Worm (Caenorhabditis elegans) whole organism, L3 larva: ENCODE results near the gene bgnt-1.2.

Experiments used
- aly-2 ChIP-seq: fragments of 150-350 bp; optimal IDR thresholded peaks from 2 replicates; lab custom pipeline; 2014; ENCODE audit warnings: missing biosample characterization, missing genetic modification characterization
- ama-1 ChIP-seq: fragments of 150-350 bp; optimal IDR thresholded peaks from 2 replicates; lab custom pipeline; 2018
- ceh-16 ChIP-seq: sonication (generic microtip); optimal IDR thresholded peaks from 2 replicates; lab custom pipeline; 2017; ENCODE audit warnings: missing biosample characterization, missing genetic modification characterization
- ceh-28 ChIP-seq: fragments of 150-350 bp; optimal IDR thresholded peaks from 2 replicates; lab custom pipeline; 2014; ENCODE audit warnings: missing biosample characterization, missing genetic modification reagents, missing genetic modification characterization
- ceh-82 ChIP-seq: fragments of 150-350 bp; optimal IDR thresholded peaks from 2 replicates; lab custom pipeline; 2014; ENCODE audit warnings: missing biosample characterization, missing genetic modification characterization
- ceh-9 ChIP-seq: sonication (generic microtip); optimal IDR thresholded peaks from 2 replicates; lab custom pipeline; 2018; ENCODE audit warnings: missing biosample characterization, missing genetic modification characterization
- egl-27 ChIP-seq: sonication (generic microtip); optimal IDR thresholded peaks from 4 replicates; lab custom pipeline; 2017; ENCODE audit warnings: missing biosample characterization, missing genetic modification reagents, missing genetic modification characterization
- egl-5 ChIP-seq: fragments of 150-350 bp; optimal IDR thresholded peaks from 2 replicates; lab custom pipeline; 2017; ENCODE audit warnings: missing biosample characterization, missing genetic modification reagents, missing genetic modification characterization, inconsistent platforms
- elt-2 ChIP-seq: sonication (generic microtip); optimal IDR thresholded peaks from 2 replicates; lab custom pipeline; 2016; ENCODE audit warnings: missing genetic modification reagents, mild to moderate bottlenecking, missing genetic modification characterization, missing compliant biosample characterization
- elt-3 ChIP-seq, 3 experiments: fragments of 150-350 bp in 1 of 3; sonication (generic microtip) in 2 of 3; optimal IDR thresholded peaks; 2 replicates in 2 of 3; 4 replicates in 1 of 3; lab custom pipeline; 2014 to 2017; ENCODE audit warnings: missing biosample characterization in 3 of 3, missing genetic modification characterization in 3 of 3
- eor-1 ChIP-seq, 2 experiments: fragments of 150-350 bp; optimal IDR thresholded peaks; 2 replicates each; lab custom pipeline; 2014 to 2018; ENCODE audit warnings: missing biosample characterization in 2 of 2, missing genetic modification characterization in 2 of 2
- fkh-10 ChIP-seq: sonication (generic microtip); optimal IDR thresholded peaks from 2 replicates; lab custom pipeline; 2017; ENCODE audit warnings: missing biosample characterization, missing genetic modification reagents, missing genetic modification characterization
- fkh-2 ChIP-seq: fragments of 150-350 bp; optimal IDR thresholded peaks from 2 replicates; lab custom pipeline; 2014; ENCODE audit warnings: missing biosample characterization, missing genetic modification reagents, missing genetic modification characterization
- fos-1 ChIP-seq: fragments of 150-350 bp; optimal IDR thresholded peaks from 2 replicates; lab custom pipeline; 2014; ENCODE audit warnings: missing biosample characterization, missing genetic modification characterization
- hmg-11 ChIP-seq: sonication (generic microtip); optimal IDR thresholded peaks from 2 replicates; lab custom pipeline; 2016; ENCODE audit warnings: missing genetic modification characterization, missing compliant biosample characterization
- jun-1 ChIP-seq: fragments of 150-350 bp; optimal IDR thresholded peaks from 2 replicates; lab custom pipeline; 2014; ENCODE audit warnings: missing biosample characterization, missing genetic modification reagents, missing genetic modification characterization
- lin-15B ChIP-seq: fragments of 150-350 bp; optimal IDR thresholded peaks from 2 replicates; lab custom pipeline; 2014; ENCODE audit warnings: missing biosample characterization, missing genetic modification characterization
- lin-39 ChIP-seq: fragments of 150-350 bp; optimal IDR thresholded peaks from 2 replicates; lab custom pipeline; 2018; ENCODE audit warnings: missing biosample characterization, missing genetic modification reagents, missing genetic modification characterization
- mdl-1 ChIP-seq: fragments of 150-350 bp; optimal IDR thresholded peaks from 2 replicates; lab custom pipeline; 2014; ENCODE audit warnings: missing biosample characterization, missing genetic modification characterization
- mml-1 ChIP-seq: fragments of 150-350 bp; sonication (generic microtip); optimal IDR thresholded peaks from 3 replicates; lab custom pipeline; 2014; ENCODE audit warnings: missing biosample characterization, missing genetic modification characterization
- nfya-1 ChIP-seq: sonication (generic microtip); optimal IDR thresholded peaks from 2 replicates; lab custom pipeline; 2017; ENCODE audit warnings: missing genetic modification characterization, mild to moderate bottlenecking, missing compliant biosample characterization, antibody characterized with exemption, moderate library complexity; ENCODE audit not compliant: insufficient read depth
- nhr-11 ChIP-seq: fragments of 150-350 bp; optimal IDR thresholded peaks from 2 replicates; lab custom pipeline; 2014; ENCODE audit warnings: missing biosample characterization, missing genetic modification characterization
- nhr-12 ChIP-seq: fragments of 150-350 bp; optimal IDR thresholded peaks from 2 replicates; lab custom pipeline; 2014; ENCODE audit warnings: missing biosample characterization, missing genetic modification characterization
- nhr-43 ChIP-seq: sonication (generic microtip); optimal IDR thresholded peaks from 2 replicates; lab custom pipeline; 2016; ENCODE audit warnings: mild to moderate bottlenecking, missing genetic modification characterization, missing compliant biosample characterization; ENCODE audit not compliant: poor library complexity, severe bottlenecking
- nhr-67 ChIP-seq: fragments of 150-350 bp; optimal IDR thresholded peaks from 2 replicates; lab custom pipeline; 2014; ENCODE audit warnings: missing biosample characterization, missing genetic modification characterization
- nhr-76 ChIP-seq: fragments of 150-350 bp; sonication (generic microtip); optimal IDR thresholded peaks from 5 replicates; lab custom pipeline; 2014; ENCODE audit warnings: missing biosample characterization, missing genetic modification characterization
- nhr-77 ChIP-seq: fragments of 150-350 bp; optimal IDR thresholded peaks from 2 replicates; lab custom pipeline; 2014; ENCODE audit warnings: missing biosample characterization, missing genetic modification characterization
- pha-4 ChIP-seq: fragments of 150-350 bp; optimal IDR thresholded peaks from 2 replicates; lab custom pipeline; 2014; ENCODE audit warnings: missing biosample characterization, missing genetic modification reagents, missing genetic modification characterization
- pqm-1 ChIP-seq: fragments of 150-350 bp; optimal IDR thresholded peaks from 2 replicates; lab custom pipeline; 2017; ENCODE audit warnings: missing biosample characterization, missing genetic modification characterization, inconsistent platforms
- sea-2 ChIP-seq: fragments of 150-350 bp; sonication (generic microtip); optimal IDR thresholded peaks from 4 replicates; lab custom pipeline; 2014; ENCODE audit warnings: missing biosample characterization, missing genetic modification reagents, missing genetic modification characterization
- skn-1 ChIP-seq: fragments of 150-350 bp; optimal IDR thresholded peaks from 2 replicates; lab custom pipeline; 2014; ENCODE audit warnings: missing biosample characterization, missing genetic modification characterization
- snpc-4 ChIP-seq: fragments of 150-350 bp; optimal IDR thresholded peaks from 2 replicates; lab custom pipeline; 2014; ENCODE audit warnings: missing biosample characterization, missing genetic modification characterization
- tbx-2 ChIP-seq: sonication (generic microtip); optimal IDR thresholded peaks from 2 replicates; lab custom pipeline; 2016; ENCODE audit warnings: mild to moderate bottlenecking, missing genetic modification characterization, missing compliant biosample characterization
- unc-62 ChIP-seq: fragments of 150-350 bp; sonication (generic microtip); optimal IDR thresholded peaks from 4 replicates; lab custom pipeline; 2014; ENCODE audit warnings: missing biosample characterization, missing genetic modification reagents, missing genetic modification characterization
- zag-1 ChIP-seq: fragments of 150-350 bp; optimal IDR thresholded peaks from 2 replicates; lab custom pipeline; 2014; ENCODE audit warnings: missing biosample characterization, missing genetic modification characterization
- ztf-11 ChIP-seq: fragments of 150-350 bp; optimal IDR thresholded peaks from 2 replicates; lab custom pipeline; 2014; ENCODE audit warnings: missing biosample characterization, missing genetic modification characterization
- ztf-4 ChIP-seq: fragments of 150-350 bp; optimal IDR thresholded peaks from 2 replicates; lab custom pipeline; 2014; ENCODE audit warnings: missing biosample characterization, missing genetic modification characterization

Gene bgnt-1.2

ce11 chrV:2134340-2134739, 15.9 kb upstream of the bgnt-1.2 start:
- TF ChIP-seq nfya-1 (tag; lab: Kevin White, UChicago) (peak; percentile 35), nhr-67 (tag; lab: Kevin White, UChicago) (no peak), zag-1 (tag; lab: Kevin White, UChicago) (no peak), aly-2 (no peak), lin-39 (peak; percentile 56), ztf-11 (tag; lab: Kevin White, UChicago) (no peak), elt-3 (tag; optimal IDR thresholded peaks at IDR 0.05; lab: Kevin White, UChicago) (no peak), nhr-76 (tag; lab: Kevin White, UChicago) (no peak), nhr-77 (tag; lab: Kevin White, UChicago) (no peak), nhr-11 (tag; lab: Kevin White, UChicago) (no peak), fos-1 (tag; lab: Kevin White, UChicago) (no peak), mdl-1 (tag; lab: Kevin White, UChicago) (no peak)

ce11 chrV:2133512-2133911, 15.0 kb upstream of the bgnt-1.2 start:
- TF ChIP-seq ceh-16 (tag; lab: Kevin White, UChicago) (no peak), egl-27 (no peak), egl-5 (tag; lab: Kevin White, UChicago) (peak; percentile 42), skn-1 (no peak), jun-1 (tag; lab: Kevin White, UChicago) (peak; percentile 28), pha-4 (tag; lab: Kevin White, UChicago) (peak; percentile 50), pqm-1 (peak; percentile 11), ztf-4 (tag; lab: Kevin White, UChicago) (no peak), elt-3 (tag; optimal IDR thresholded peaks at IDR 0.05; lab: Kevin White, UChicago) (no peak), fkh-10 (GFP tag; lab: Kevin White, UChicago) (peak; percentile 68), elt-2 (peak; percentile 5), nhr-43 (tag; lab: Kevin White, UChicago) (no peak), ceh-82 (tag; lab: Kevin White, UChicago) (no peak), mml-1 (tag; lab: Kevin White, UChicago) (peak; percentile 93), ztf-11 (tag; lab: Kevin White, UChicago) (no peak), nhr-76 (tag; lab: Kevin White, UChicago) (no peak), hmg-11 (tag; lab: Kevin White, UChicago) (peak; percentile 80), unc-62 (GFP tag; lab: Kevin White, UChicago) (no peak), nfya-1 (tag; lab: Kevin White, UChicago) (peak; percentile 86), nhr-77 (tag; lab: Kevin White, UChicago) (no peak), ceh-28 (tag; lab: Kevin White, UChicago) (no peak), eor-1 (tag; optimal IDR thresholded peaks at IDR 0.05; lab: Kevin White, UChicago) (no peak), ama-1 (lab: Kevin White, UChicago) (no peak), sea-2 (no peak), lin-39 (peak; percentile 74), mdl-1 (tag; lab: Kevin White, UChicago) (peak; percentile 49), fkh-2 (tag; lab: Kevin White, UChicago) (no peak), ceh-9 (no peak), nhr-12 (tag; lab: Kevin White, UChicago) (no peak), lin-15B (tag; lab: Kevin White, UChicago) (no peak), tbx-2 (tag; lab: Kevin White, UChicago) (peak; percentile 7), zag-1 (tag; lab: Kevin White, UChicago) (no peak), snpc-4 (tag; lab: Kevin White, UChicago) (peak; percentile 50)

ce11 chrV:2132675-2133074, 14.2 kb upstream of the bgnt-1.2 start:
- peak; percentile 12 for TF ChIP-seq hmg-11 (tag; lab: Kevin White, UChicago)
- no peak for TF ChIP-seq nhr-43 (tag; lab: Kevin White, UChicago)
